Worm (Caenorhabditis elegans) whole organism, young adult: ENCODE measurements around the gene ZK84.4.
"Not testable (repeated sequence)": the region's sequence is repeated elsewhere in the genome, so short reads cannot be mapped to it uniquely, and the experiment has no call there.

Experiments
- ama-1 ChIP-seq, 3 experiments: fragments of 150-350 bp in 1 of 3; sonication (generic microtip) in 2 of 3; optimal IDR thresholded peaks; 2 replicates each; lab custom pipeline; 2014 to 2018; ENCODE audit warnings: missing biosample characterization in 2 of 3, missing genetic modification characterization in 2 of 3, missing genetic modification reagents in 2 of 3
- egl-44 ChIP-seq: fragments of 200-800 bp; sonication (Bioruptor generic); IDR thresholded peaks from 2 replicates; pipeline ENCODE4 v1.3.6; 2022; ENCODE audit warnings: missing genetic modification reagents, missing genetic modification characterization, missing compliant biosample characterization
- lin-26 ChIP-seq: fragments of 200-800 bp; sonication (Bioruptor generic); IDR thresholded peaks from 2 replicates; pipeline ENCODE4 v1.3.6; 2022; ENCODE audit warnings: missing genetic modification reagents, missing genetic modification characterization, missing compliant biosample characterization
- lin-35 ChIP-seq, 3 experiments: fragments of 150-350 bp in 2 of 3; sonication (generic microtip) in 1 of 3; optimal IDR thresholded peaks; 2 replicates each; lab custom pipeline; 2014 to 2018; ENCODE audit warnings: missing biosample characterization in 3 of 3, missing genetic modification characterization in 3 of 3, missing genetic modification reagents in 3 of 3
- madf-10 ChIP-seq: sonication (generic microtip); optimal IDR thresholded peaks from 2 replicates; lab custom pipeline; 2016; ENCODE audit warnings: mild to moderate bottlenecking, missing genetic modification characterization, missing compliant biosample characterization
- snpc-1.1 ChIP-seq: sonication (generic microtip); optimal IDR thresholded peaks from 2 replicates; lab custom pipeline; 2017; ENCODE audit warnings: missing genetic modification characterization, mild to moderate bottlenecking, missing compliant biosample characterization, antibody characterized with exemption, moderate library complexity, missing genotype, missing genetic modification reagents; ENCODE audit not compliant: insufficient read depth
- sptf-2 ChIP-seq: fragments of 200-800 bp; sonication (Bioruptor generic); optimal IDR thresholded peaks from 2 replicates; lab custom pipeline; 2018; ENCODE audit warnings: mild to moderate bottlenecking, missing genetic modification characterization, missing compliant biosample characterization
- unc-130 ChIP-seq: sonication (generic microtip); optimal IDR thresholded peaks from 2 replicates; lab custom pipeline; 2016; ENCODE audit warnings: missing genetic modification reagents, missing genetic modification characterization, missing compliant biosample characterization
- zim-3 ChIP-seq: sonication (generic microtip); optimal IDR thresholded peaks from 2 replicates; lab custom pipeline; 2017; ENCODE audit warnings: mild to moderate bottlenecking, missing genetic modification characterization, moderate library complexity, missing compliant biosample characterization

- not testable (repeated sequence) for TF ChIP-seq sptf-2 (GFP tag; lab: Kevin White, UChicago); zim-3 (tag; lab: Kevin White, UChicago); lin-35 (GFP tag; optimal IDR thresholded peaks at IDR 0.05; lab: Kevin White, UChicago); unc-130 (GFP tag; lab: Kevin White, UChicago); madf-10 (tag; lab: Kevin White, UChicago); egl-44; ama-1 (optimal IDR thresholded peaks at IDR 0.05; lab: Kevin White, UChicago); ama-1 (GFP tag; optimal IDR thresholded peaks at IDR 0.05; lab: Kevin White, UChicago); snpc-1.1 (tag; lab: Kevin White, UChicago)
- TF ChIP-seq lin-26: peak; percentile 84
Observed at ce11 chrII:6054561-6054960, 45.8 kb upstream of the ZK84.4 start.
